Worm (Caenorhabditis elegans) whole organism, dauer: ENCODE results near the gene nlt-1.
"Not testable (repeated sequence)": the region's sequence is repeated elsewhere in the genome, so short reads cannot be mapped to it uniquely, and the experiment has no call there.

Experiments
- unc-62 ChIP-seq: sonication (generic microtip); optimal IDR thresholded peaks from 2 replicates; lab custom pipeline; 2017; ENCODE audit warnings: missing biosample characterization, missing genetic modification reagents, missing genetic modification characterization

Gene nlt-1

ce11 chrII:10001065-10001464 is at the start of gene nlt-1:
TSS of gene nlt-1 (minus strand) at chrII:10001142.
- no peak for TF ChIP-seq unc-62 (GFP tag; lab: Kevin White, UChicago)

ce11 chrII:10048568-10048967 is 47.6 kb upstream of the nlt-1 start, which contains the start of gene flp-4:
TSS of gene flp-4 (plus strand) at chrII:10048868.
- no peak for TF ChIP-seq unc-62 (GFP tag; lab: Kevin White, UChicago)

ce11 chrII:10045670-10046069 is 44.7 kb upstream of the nlt-1 start:
- TF ChIP-seq unc-62 (GFP tag; lab: Kevin White, UChicago): no peak

ce11 chrII:10044961-10045360 is 44.0 kb upstream of the nlt-1 start, which contains the start of the genes F52H3.11 and bath-38:
TSS of gene F52H3.11 (minus strand) at chrII:10045163.
TSS of gene bath-38 (minus strand) at chrII:10045270.
- TF ChIP-seq unc-62 (GFP tag; lab: Kevin White, UChicago): no peak

- TF ChIP-seq unc-62 (GFP tag; lab: Kevin White, UChicago): no peak
These were observed 39.9 kb upstream of the nlt-1 start, which contains the start of gene ogr-2 for ce11 chrII:10040834-10041233. TSS of gene ogr-2 (plus strand) at chrII:10041134.

ce11 chrII:10039799-10040198 is 38.9 kb upstream of the nlt-1 start, which contains the start of gene let-268:
TSS of gene let-268 (minus strand) at chrII:10039980.
- TF ChIP-seq unc-62 (GFP tag; lab: Kevin White, UChicago): no peak

ce11 chrII:10035425-10035824 is 34.5 kb upstream of the nlt-1 start:
- TF ChIP-seq unc-62 (GFP tag; lab: Kevin White, UChicago): no peak

- TF ChIP-seq unc-62 (GFP tag; lab: Kevin White, UChicago): not testable (repeated sequence)
These were observed 32.4 kb upstream of the nlt-1 start, which contains the start of gene mtcu-2 for ce11 chrII:10033163-10033871. TSS of gene mtcu-2 (minus strand) at chrII:10033213.

ce11 chrII:10029890-10030289 is 28.9 kb upstream of the nlt-1 start, which contains the start of gene ttc-36:
TSS of gene ttc-36 (plus strand) at chrII:10030190.
- no peak for TF ChIP-seq unc-62 (GFP tag; lab: Kevin White, UChicago)

- no peak for TF ChIP-seq unc-62 (GFP tag; lab: Kevin White, UChicago)
These were observed 28.1 kb upstream of the nlt-1 start for ce11 chrII:10029044-10029443.

- TF ChIP-seq unc-62 (GFP tag; lab: Kevin White, UChicago): no peak
These were observed 27.3 kb upstream of the nlt-1 start, which contains the start of gene F52H3.6 for ce11 chrII:10028195-10028594. TSS of gene F52H3.6 (minus strand) at chrII:10028422.

- TF ChIP-seq unc-62 (GFP tag; lab: Kevin White, UChicago): no peak
These were observed 24.1 kb upstream of the nlt-1 start for ce11 chrII:10025059-10025458.

- TF ChIP-seq unc-62 (GFP tag; lab: Kevin White, UChicago): no peak
These were observed 20.8 kb upstream of the nlt-1 start for ce11 chrII:10021749-10022148.

ce11 chrII:10019669-10020068 is 18.7 kb upstream of the nlt-1 start:
- TF ChIP-seq unc-62 (GFP tag; lab: Kevin White, UChicago): no peak

- TF ChIP-seq unc-62 (GFP tag; lab: Kevin White, UChicago): no peak
These were observed 16.6 kb upstream of the nlt-1 start for ce11 chrII:10017528-10017927.

ce11 chrII:10016013-10016412 is 15.1 kb upstream of the nlt-1 start, which contains the start of gene lec-2:
TSS of gene lec-2 (minus strand) at chrII:10016183.
- no peak for TF ChIP-seq unc-62 (GFP tag; lab: Kevin White, UChicago)

- no peak for TF ChIP-seq unc-62 (GFP tag; lab: Kevin White, UChicago)
These were observed 13.4 kb upstream of the nlt-1 start for ce11 chrII:10014384-10014783.
